Fruit fly (Drosophila melanogaster) whole organism, embryonic: Measurements from ENCODE around the gene Rbp6.

Source experiments
- Aef1 ChIP-seq: fragments of 200-800 bp; sonication (Bioruptor generic); IDR thresholded peaks from 3 replicates; pipeline ENCODE4 v1.3.6; 2022; ENCODE audit warnings: missing biosample characterization, missing genetic modification characterization
- CG10209 ChIP-seq: fragments of 200-800 bp; sonication (Bioruptor generic); optimal IDR thresholded peaks from 3 replicates; lab custom pipeline; 2017; ENCODE audit warnings: missing biosample characterization, mild to moderate bottlenecking, missing genetic modification characterization, missing genetic modification reagents
- CG11093 ChIP-seq: fragments of 200-800 bp; sonication (Bioruptor generic); IDR thresholded peaks from 3 replicates; pipeline ENCODE4 v1.3.6; 2022; ENCODE audit warnings: missing biosample characterization, missing genetic modification characterization
- CG11247 ChIP-seq: fragments of 200-800 bp; sonication (Bioruptor generic); IDR thresholded peaks from 2 replicates; pipeline ENCODE4 v1.3.6; 2022; ENCODE audit warnings: missing biosample characterization, missing genetic modification characterization
- CG12071 ChIP-seq: fragments of 200-800 bp; sonication (Bioruptor generic); optimal IDR thresholded peaks from 3 replicates; lab custom pipeline; 2018; ENCODE audit warnings: missing biosample characterization, mild to moderate bottlenecking, missing genetic modification characterization
- CG12219 ChIP-seq: fragments of 200-800 bp; sonication (Bioruptor generic); optimal IDR thresholded peaks from 3 replicates; lab custom pipeline; 2018; ENCODE audit warnings: missing biosample characterization, mild to moderate bottlenecking, missing genetic modification characterization
- CG13894 ChIP-seq: fragments of 200-800 bp; sonication (Bioruptor generic); optimal IDR thresholded peaks from 3 replicates; lab custom pipeline; 2018; ENCODE audit warnings: missing biosample characterization, mild to moderate bottlenecking, missing genetic modification characterization, moderate library complexity
- CG14965 ChIP-seq: fragments of 200-800 bp; sonication (Bioruptor generic); optimal IDR thresholded peaks from 2 replicates; lab custom pipeline; 2016; ENCODE audit warnings: missing biosample characterization, missing genetic modification characterization, borderline replicate concordance
- CG15514 ChIP-seq: fragments of 200-800 bp; sonication (Bioruptor generic); optimal IDR thresholded peaks from 3 replicates; lab custom pipeline; 2017; ENCODE audit warnings: missing biosample characterization, missing genetic modification characterization, mild to moderate bottlenecking, moderate library complexity, missing genetic modification reagents
- CG18262 ChIP-seq: fragments of 200-800 bp; optimal IDR thresholded peaks from 3 replicates; lab custom pipeline; 2019; ENCODE audit warnings: missing biosample characterization, mild to moderate bottlenecking, missing genetic modification characterization, moderate library complexity
- CG2678 ChIP-seq: fragments of 200-800 bp; sonication (Bioruptor generic); optimal IDR thresholded peaks from 3 replicates; lab custom pipeline; 2019; ENCODE audit warnings: missing biosample characterization, mild to moderate bottlenecking, missing genetic modification characterization, moderate library complexity
- CG32532 ChIP-seq: fragments of 200-800 bp; sonication (Bioruptor generic); IDR thresholded peaks from 2 replicates; pipeline ENCODE4 v1.3.6; 2022; ENCODE audit warnings: missing biosample characterization, missing genetic modification characterization
- CG34224 ChIP-seq: fragments of 200-800 bp; sonication (Bioruptor generic); IDR thresholded peaks from 3 replicates; pipeline ENCODE4 v1.3.6; 2022; ENCODE audit warnings: missing biosample characterization, missing genetic modification characterization; ENCODE audit not compliant: partially characterized antibody
- CG4730 ChIP-seq: fragments of 200-800 bp; sonication (Bioruptor generic); IDR thresholded peaks from 2 replicates; pipeline ENCODE4 v1.3.6; 2022; ENCODE audit warnings: missing biosample characterization, missing genetic modification characterization
- CG6683 ChIP-seq: fragments of 200-800 bp; sonication (Bioruptor generic); optimal IDR thresholded peaks from 2 replicates; lab custom pipeline; 2017; ENCODE audit warnings: missing biosample characterization, mild to moderate bottlenecking, missing genetic modification characterization, missing genetic modification reagents
- CG7963 ChIP-seq: fragments of 200-800 bp; sonication (Bioruptor generic); IDR thresholded peaks from 3 replicates; pipeline ENCODE4 v1.3.6; 2022; ENCODE audit warnings: missing biosample characterization, missing genetic modification characterization; ENCODE audit not compliant: partially characterized antibody
- CG9797 ChIP-seq: fragments of 200-800 bp; sonication (Bioruptor generic); optimal IDR thresholded peaks from 3 replicates; lab custom pipeline; 2018; ENCODE audit warnings: missing biosample characterization, mild to moderate bottlenecking, missing genetic modification characterization
- CHES-1-like ChIP-seq: fragments of 200-800 bp; sonication (Bioruptor generic); optimal IDR thresholded peaks from 2 replicates; lab custom pipeline; 2016; ENCODE audit warnings: missing biosample characterization, missing genetic modification characterization
- Dll ChIP-seq: fragments of 200-800 bp; sonication (Bioruptor generic); IDR thresholded peaks from 4 replicates; pipeline ENCODE4 v1.3.6; 2022; ENCODE audit warnings: missing biosample characterization, missing genetic modification characterization; ENCODE audit not compliant: partially characterized antibody
- Doc3 ChIP-seq: fragments of 200-800 bp; sonication (Bioruptor generic); IDR thresholded peaks from 3 replicates; pipeline ENCODE4 v1.3.6; 2022; ENCODE audit warnings: missing biosample characterization, missing genetic modification characterization; ENCODE audit not compliant: partially characterized antibody
- Dp ChIP-seq: fragments of 200-800 bp; sonication (Bioruptor generic); optimal IDR thresholded peaks from 2 replicates; lab custom pipeline; 2018; ENCODE audit warnings: missing biosample characterization, mild to moderate bottlenecking, missing genetic modification characterization, moderate library complexity
- Eip74EF ChIP-seq, 2 experiments: fragments of 200-800 bp in 1 of 2; fragments of >200 bp in 1 of 2; sonication (Bioruptor generic) in 1 of 2; optimal IDR thresholded peaks; 2 replicates each; lab custom pipeline; 2017 to 2019; ENCODE audit warnings: missing biosample characterization in 2 of 2, missing genetic modification characterization in 2 of 2, mild to moderate bottlenecking in 1 of 2, moderate library complexity in 1 of 2
- Fer2 ChIP-seq: fragments of 200-800 bp; sonication (Bioruptor generic); optimal IDR thresholded peaks from 2 replicates; lab custom pipeline; 2018; ENCODE audit warnings: missing biosample characterization, mild to moderate bottlenecking, missing genetic modification characterization, moderate library complexity
- HmgD ChIP-seq: fragments of 200-800 bp; sonication (Bioruptor generic); optimal IDR thresholded peaks from 3 replicates; lab custom pipeline; 2016; ENCODE audit warnings: missing biosample characterization, missing genetic modification characterization
- Ptx1 ChIP-seq: fragments of 200-800 bp; sonication (Bioruptor generic); IDR thresholded peaks from 2 replicates; pipeline ENCODE4 v1.3.6; 2022; ENCODE audit warnings: missing biosample characterization, missing genetic modification characterization
- Rx ChIP-seq: fragments of 200-800 bp; sonication (Bioruptor generic); IDR thresholded peaks from 2 replicates; pipeline ENCODE4 v1.3.6; 2022; ENCODE audit warnings: missing biosample characterization, missing genetic modification characterization
- Stat92E ChIP-seq, 3 experiments: fragments of >200 bp in 2 of 3; fragments of 200-800 bp in 1 of 3; sonication (Bioruptor generic) in 1 of 3; optimal IDR thresholded peaks; 2 replicates each; lab custom pipeline; 2017 to 2019; ENCODE audit warnings: missing biosample characterization in 3 of 3, missing genetic modification characterization in 3 of 3, mild to moderate bottlenecking in 1 of 3, moderate library complexity in 1 of 3
- Taf1 ChIP-seq: fragments of 200-800 bp; sonication (Bioruptor generic); IDR thresholded peaks from 2 replicates; pipeline ENCODE4 v1.3.6; 2022; ENCODE audit warnings: missing biosample characterization, missing genetic modification characterization
- crol ChIP-seq: fragments of 200-800 bp; sonication (Bioruptor generic); IDR thresholded peaks from 2 replicates; pipeline ENCODE4 v1.3.6; 2022; ENCODE audit warnings: missing biosample characterization, missing genetic modification characterization
- dati ChIP-seq: fragments of 200-800 bp; sonication (Bioruptor generic); IDR thresholded peaks from 2 replicates; pipeline ENCODE4 v1.3.6; 2022; ENCODE audit warnings: missing biosample characterization, missing genetic modification characterization
- dmrt11E ChIP-seq: fragments of 200-800 bp; sonication (Bioruptor generic); optimal IDR thresholded peaks from 3 replicates; lab custom pipeline; 2018; ENCODE audit warnings: missing biosample characterization, mild to moderate bottlenecking, missing genetic modification characterization, moderate library complexity
- fd96Cb ChIP-seq: fragments of 200-800 bp; sonication (Bioruptor generic); optimal IDR thresholded peaks from 2 replicates; lab custom pipeline; 2018; ENCODE audit warnings: missing biosample characterization, mild to moderate bottlenecking, missing genetic modification characterization, moderate library complexity
- gcm ChIP-seq: fragments of 200-800 bp; sonication (Bioruptor generic); optimal IDR thresholded peaks from 2 replicates; lab custom pipeline; 2019; ENCODE audit warnings: missing biosample characterization, mild to moderate bottlenecking, missing genetic modification characterization, moderate library complexity
- grau ChIP-seq: fragments of 200-800 bp; optimal IDR thresholded peaks from 3 replicates; lab custom pipeline; 2019; ENCODE audit warnings: missing biosample characterization, mild to moderate bottlenecking, missing genetic modification characterization, moderate library complexity
- gro ChIP-seq: fragments of 200-800 bp; sonication (Bioruptor generic); optimal IDR thresholded peaks from 2 replicates; lab custom pipeline; 2016; ENCODE audit warnings: missing biosample characterization, missing genetic modification characterization
- gsb-n ChIP-seq: fragments of 200-800 bp; sonication (Bioruptor generic); optimal IDR thresholded peaks from 3 replicates; lab custom pipeline; 2018; ENCODE audit warnings: missing biosample characterization, mild to moderate bottlenecking, missing genetic modification characterization
- insv ChIP-seq, 2 experiments: fragments of 200-800 bp; sonication (Bioruptor generic); optimal IDR thresholded peaks; 3 replicates each; lab custom pipeline; 2016 to 2018; ENCODE audit warnings: missing biosample characterization in 2 of 2, missing genetic modification characterization in 2 of 2
- inv ChIP-seq: fragments of 200-800 bp; sonication (Bioruptor generic); IDR thresholded peaks from 2 replicates; pipeline ENCODE4 v1.3.6; 2022; ENCODE audit warnings: missing biosample characterization, missing genetic modification characterization; ENCODE audit not compliant: partially characterized antibody
- jing ChIP-seq: fragments of 200-800 bp; sonication (Bioruptor generic); optimal IDR thresholded peaks from 2 replicates; lab custom pipeline; 2018; ENCODE audit warnings: missing biosample characterization, mild to moderate bottlenecking, missing genetic modification characterization
- kah ChIP-seq: fragments of 200-800 bp; sonication (Bioruptor generic); optimal IDR thresholded peaks from 2 replicates; lab custom pipeline; 2018; ENCODE audit warnings: missing biosample characterization, mild to moderate bottlenecking, missing genetic modification characterization
- pita ChIP-seq: fragments of 200-800 bp; sonication (Bioruptor generic); optimal IDR thresholded peaks from 2 replicates; lab custom pipeline; 2017; ENCODE audit warnings: missing biosample characterization, mild to moderate bottlenecking, missing genetic modification characterization
- prd ChIP-seq, 3 experiments: fragments of >200 bp in 2 of 3; fragments of 200-800 bp in 1 of 3; sonication (Bioruptor generic) in 1 of 3; optimal IDR thresholded peaks in 2 of 3; IDR thresholded peaks in 1 of 3; 2 replicates in 2 of 3; 3 replicates in 1 of 3; pipeline versions ENCODE4 v1.3.6 to Lab custom; 2017 to 2022; ENCODE audit warnings: missing biosample characterization in 1 of 3, missing genetic modification characterization in 1 of 3
- tgo ChIP-seq: fragments of 200-800 bp; sonication (Bioruptor generic); IDR thresholded peaks from 3 replicates; pipeline ENCODE4 v1.3.6; 2022; ENCODE audit warnings: missing biosample characterization, missing genetic modification characterization
- trh ChIP-seq: fragments of 200-800 bp; sonication (Bioruptor generic); optimal IDR thresholded peaks from 2 replicates; lab custom pipeline; 2016; ENCODE audit warnings: missing biosample characterization, missing genetic modification characterization
- vvl ChIP-seq: fragments of 200-800 bp; sonication (Bioruptor generic); IDR thresholded peaks from 2 replicates; pipeline ENCODE4 v1.3.6; 2022; ENCODE audit warnings: missing biosample characterization, missing genetic modification characterization
- wdn ChIP-seq: fragments of 200-800 bp; sonication (Bioruptor generic); IDR thresholded peaks from 2 replicates; pipeline ENCODE4 v1.3.6; 2022; ENCODE audit warnings: missing biosample characterization, missing genetic modification characterization

The Rbp6 gene

DNA sequence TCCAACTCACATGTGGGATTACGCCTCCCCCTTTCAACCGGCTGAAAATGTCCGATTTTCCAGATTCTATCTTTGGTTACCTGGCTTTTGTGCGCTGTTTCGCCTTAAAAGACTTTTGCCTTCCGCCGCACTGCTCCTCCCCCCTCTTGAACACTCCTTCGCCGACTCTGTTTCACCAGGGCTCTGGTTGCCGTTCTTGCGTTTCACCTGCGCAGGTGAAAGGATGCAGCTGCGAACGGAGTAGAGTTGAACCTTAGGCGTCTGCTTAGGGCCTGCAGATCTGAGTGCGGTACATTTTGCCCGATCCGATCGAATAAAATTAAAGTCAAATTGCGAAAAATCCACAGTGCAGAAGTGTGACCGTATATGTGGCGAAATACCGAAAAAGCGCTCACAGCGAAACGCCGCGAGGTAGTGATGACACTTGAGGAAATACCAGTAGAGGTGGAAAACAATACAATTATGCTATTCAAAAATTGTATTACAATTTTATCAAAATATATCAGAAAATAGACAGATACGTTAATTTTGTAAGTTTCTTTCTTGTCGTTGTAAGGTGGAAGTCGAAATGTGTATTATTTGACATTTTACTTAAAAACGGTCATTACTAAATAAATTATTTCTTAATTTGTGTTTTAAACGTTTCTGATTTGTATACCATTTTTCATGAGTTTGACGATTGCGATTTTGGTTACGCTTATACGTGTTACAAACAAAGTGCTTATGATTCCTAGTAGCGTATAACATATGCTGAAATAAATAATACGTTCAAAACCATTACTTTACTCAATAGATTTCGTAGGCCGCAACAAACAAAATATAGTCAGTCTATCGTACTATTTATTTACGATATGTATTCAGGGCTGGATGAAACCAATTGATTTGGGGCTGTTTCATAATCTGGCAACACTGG lies 222.1 kb downstream of the Rbp6 start, which contains the start of the genes CG6664 and CG7728 (continued):
- no peak for TF ChIP-seq pita
- no peak for TF ChIP-seq Eip74EF (GFP tag; optimal IDR thresholded peaks at IDR 0.05; lab: Kevin White, UChicago)
- TF ChIP-seq wdn (GFP tag; lab: Robert Waterston, UW): no peak
- peak; percentile 57 for TF ChIP-seq dmrt11E (tag; lab: Kevin White, UChicago)
- no peak for TF ChIP-seq CG4730
- TF ChIP-seq inv: peak; percentile 39; the same call in 1 of the 2 replicates
- peak; percentile 47 for TF ChIP-seq CG32532 (GFP tag; lab: Robert Waterston, UW)
- TF ChIP-seq Dp (GFP tag; lab: Kevin White, UChicago): peak; percentile 47
- peak; percentile 52 for TF ChIP-seq CG11247 (GFP tag; lab: Robert Waterston, UW)
- TF ChIP-seq trh (GFP tag; lab: Kevin White, UChicago): no peak
- TF ChIP-seq CG12071 (GFP tag; lab: Kevin White, UChicago): no peak
- TF ChIP-seq vvl (GFP tag; lab: Robert Waterston, UW): peak; percentile 28
- no peak for TF ChIP-seq CG12219 (GFP tag; lab: Kevin White, UChicago)
- TF ChIP-seq CG7963: peak; percentile 56; the same call in 1 of the 3 replicates
- TF ChIP-seq Rx (GFP tag; lab: Robert Waterston, UW): peak; percentile 50; the same call in 1 of the 2 replicates
- no peak for TF ChIP-seq gcm
- no peak for TF ChIP-seq CG10209
- TF ChIP-seq Dll: peak; percentile 69; the same call in 3 of the 4 replicates
- TF ChIP-seq dati (GFP tag; lab: Robert Waterston, UW): no peak
- TF ChIP-seq prd (optimal IDR thresholded peaks at IDR 0.05; lab: Kevin White, UChicago): no peak
- TF ChIP-seq prd (GFP tag; IDR thresholded peaks at IDR 0.05; lab: Robert Waterston, UW): peak; percentile 62; the same call in 2 of the 3 replicates
- TF ChIP-seq CG13894: no peak
- TF ChIP-seq gro (GFP tag; lab: Kevin White, UChicago): no peak
- TF ChIP-seq insv (GFP tag; optimal IDR thresholded peaks at IDR 0.05; lab: Kevin White, UChicago): no peak
- peak; percentile 20 for TF ChIP-seq fd96Cb (tag; lab: Kevin White, UChicago)
- no peak for TF ChIP-seq CG18262 (tag; lab: Kevin White, UChicago)
- TF ChIP-seq tgo (GFP tag; lab: Robert Waterston, UW): peak; percentile 37; the same call in 1 of the 3 replicates
- no peak for TF ChIP-seq CHES-1-like (GFP tag; lab: Kevin White, UChicago)
- no peak for TF ChIP-seq gsb-n (tag; lab: Kevin White, UChicago)
- peak; percentile 10 for TF ChIP-seq HmgD (GFP tag; lab: Kevin White, UChicago)
- TF ChIP-seq Fer2: peak; percentile 25
- TF ChIP-seq crol (GFP tag; lab: Robert Waterston, UW): peak; percentile 96
- no peak for TF ChIP-seq CG11093 (GFP tag; lab: Robert Waterston, UW)
- TF ChIP-seq CG14965 (GFP tag; lab: Kevin White, UChicago): no peak
- TF ChIP-seq Stat92E (GFP tag; optimal IDR thresholded peaks at IDR 0.05; lab: Kevin White, UChicago): peak in 1 of 3 experiments; percentile 6
- TF ChIP-seq CG34224 (GFP tag; lab: Robert Waterston, UW): peak; percentile 45; the same call in 2 of the 3 replicates
- TF ChIP-seq grau: peak; percentile 49
- no peak for TF ChIP-seq kah (GFP tag; lab: Kevin White, UChicago)
- TF ChIP-seq Taf1: no peak; the same call in 1 of the 2 replicates
- TF ChIP-seq CG2678 (tag; lab: Kevin White, UChicago): no peak
- TF ChIP-seq Aef1 (GFP tag; lab: Robert Waterston, UW): peak; percentile 54; the same call in 2 of the 3 replicates
- peak; percentile 60 for TF ChIP-seq Ptx1 (GFP tag; lab: Robert Waterston, UW)
- TF ChIP-seq CG9797 (GFP tag; lab: Kevin White, UChicago): peak; percentile 64
- TF ChIP-seq jing: no peak
- TF ChIP-seq CG15514: peak; percentile 25
- TF ChIP-seq Doc3 (GFP tag; lab: Robert Waterston, UW): peak; percentile 48; the same call in 1 of the 3 replicates
- TF ChIP-seq CG6683 (GFP tag; lab: Kevin White, UChicago): no peak
